Fruit fly (Drosophila melanogaster) S2 (cell line): ENCODE data around the gene shi.
A peak's percentile ranks its signal among the peaks of the same experiment; 100 is the strongest.

ENCODE experiments used
- CG8478 ChIP-seq: fragments of >200 bp; optimal IDR thresholded peaks from 2 replicates; lab custom pipeline; 2018
- CTCF ChIP-seq, 2 experiments: fragments of >200 bp; optimal IDR thresholded peaks; 2 replicates each; lab custom pipeline; 2018

- TF ChIP-seq CG8478 (lab: Kevin White, UChicago) (no peak), CTCF (optimal IDR thresholded peaks at IDR 0.05; lab: Kevin White, UChicago) (peak in 1 of 2 experiments; percentile 3)
These were observed 5.3 kb upstream of the shi start for dm6 chrX:15886411-15887246.
